Fruit fly (Drosophila melanogaster) whole organism: Measurements from ENCODE around the gene Naglu.

Source experiments
- CG8478 ChIP-seq: fragments of >200 bp; optimal IDR thresholded peaks from 2 replicates; lab custom pipeline; 2018; ENCODE audit warnings: inconsistent platforms
- Dll ChIP-seq: fragments of >200 bp; optimal IDR thresholded peaks from 2 replicates; lab custom pipeline; 2017
- EcR ChIP-seq, 2 experiments: fragments of >200 bp; optimal IDR thresholded peaks; 2 replicates each; lab custom pipeline; 2017; ENCODE audit warnings: missing biosample characterization in 2 of 2, missing genetic modification characterization in 2 of 2, missing genetic modification reagents in 2 of 2
- pan ChIP-seq: fragments of >200 bp; optimal IDR thresholded peaks from 2 replicates; lab custom pipeline; 2017
- psq ChIP-seq: fragments of >200 bp; optimal IDR thresholded peaks from 2 replicates; lab custom pipeline; 2017
- usp ChIP-seq: fragments of >200 bp; optimal IDR thresholded peaks from 2 replicates; lab custom pipeline; 2017; ENCODE audit warnings: missing biosample characterization, missing genetic modification characterization, mixed read lengths

DNA sequence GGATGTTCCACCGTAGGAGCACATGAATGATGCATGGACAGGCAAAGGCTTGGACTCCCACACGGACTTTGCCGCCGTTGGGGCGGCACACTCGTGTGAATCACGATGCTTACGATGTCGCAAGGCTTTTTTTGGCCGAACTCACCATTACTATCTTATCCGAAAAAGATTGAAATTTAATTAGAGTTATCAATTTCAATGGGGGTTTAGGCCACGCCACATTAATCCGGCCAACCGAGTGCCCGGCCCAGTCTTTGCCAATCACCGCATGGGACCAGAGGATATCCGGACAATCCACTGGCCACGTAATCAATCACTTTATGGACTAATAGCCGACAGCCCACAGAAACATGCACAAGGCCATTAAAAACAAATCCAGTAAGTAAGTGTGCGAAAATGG, 39.4 kb downstream of the Naglu start:
- no peak for TF ChIP-seq pan (lab: Kevin White, UChicago)
- no peak for TF ChIP-seq usp (GFP tag; lab: Kevin White, UChicago)
- no peak for TF ChIP-seq CG8478
- TF ChIP-seq Dll (lab: Kevin White, UChicago): no peak
- TF ChIP-seq EcR (GFP tag; optimal IDR thresholded peaks at IDR 0.05; lab: Kevin White, UChicago): no peak
- TF ChIP-seq psq (lab: Kevin White, UChicago): no peak
